Worm (Caenorhabditis elegans) whole organism, L2 larva: ENCODE results near the gene F45C12.17.

Source experiments
- R02D3.7 ChIP-seq: fragments of 150-350 bp; optimal IDR thresholded peaks from 2 replicates; lab custom pipeline; 2014; ENCODE audit warnings: missing biosample characterization, missing genetic modification characterization
- ama-1 ChIP-seq: fragments of 150-350 bp; optimal IDR thresholded peaks from 2 replicates; lab custom pipeline; 2018; ENCODE audit warnings: inconsistent platforms
- ceh-16 ChIP-seq: fragments of 150-350 bp; optimal IDR thresholded peaks from 2 replicates; lab custom pipeline; 2014; ENCODE audit warnings: missing biosample characterization, missing genetic modification characterization
- ceh-82 ChIP-seq: fragments of 150-350 bp; optimal IDR thresholded peaks from 2 replicates; lab custom pipeline; 2014; ENCODE audit warnings: missing biosample characterization, missing genetic modification characterization
- egl-27 ChIP-seq: sonication (generic microtip); optimal IDR thresholded peaks from 3 replicates; lab custom pipeline; 2017; ENCODE audit warnings: missing biosample characterization, missing genetic modification reagents, missing genetic modification characterization
- fos-1 ChIP-seq: fragments of 150-350 bp; optimal IDR thresholded peaks from 2 replicates; lab custom pipeline; 2014; ENCODE audit warnings: missing biosample characterization, missing genetic modification characterization
- lin-11 ChIP-seq: fragments of 150-350 bp; sonication (generic microtip); optimal IDR thresholded peaks from 2 replicates; lab custom pipeline; 2014; ENCODE audit warnings: missing biosample characterization, missing genetic modification characterization, inconsistent platforms, mixed read lengths
- lsy-2 ChIP-seq, 2 experiments: fragments of 150-350 bp in 1 of 2; sonication (generic microtip) in 1 of 2; optimal IDR thresholded peaks; 2 replicates each; lab custom pipeline; 2014 to 2017; ENCODE audit warnings: missing biosample characterization in 2 of 2, missing genetic modification characterization in 2 of 2
- nhr-12 ChIP-seq: fragments of 150-350 bp; optimal IDR thresholded peaks from 2 replicates; lab custom pipeline; 2014; ENCODE audit warnings: missing biosample characterization, missing genetic modification characterization
- nhr-237 ChIP-seq: fragments of 150-350 bp; optimal IDR thresholded peaks from 2 replicates; lab custom pipeline; 2014; ENCODE audit warnings: missing biosample characterization, missing genetic modification characterization
- unc-62 ChIP-seq: fragments of 150-350 bp; optimal IDR thresholded peaks from 2 replicates; lab custom pipeline; 2014; ENCODE audit warnings: missing biosample characterization, missing genetic modification reagents, missing genetic modification characterization
- ztf-4 ChIP-seq: fragments of 150-350 bp; optimal IDR thresholded peaks from 2 replicates; lab custom pipeline; 2014; ENCODE audit warnings: missing biosample characterization, missing genetic modification characterization

ce11 chrII:1703363-1703762 lies 22.5 kb upstream of the F45C12.17 start, which contains the start of gene fbxb-47:
- no peak for TF ChIP-seq nhr-12
- TF ChIP-seq ztf-4 (tag; lab: Kevin White, UChicago): no peak
- no peak for TF ChIP-seq ceh-16
- TF ChIP-seq nhr-237 (tag; lab: Kevin White, UChicago): no peak
- TF ChIP-seq egl-27 (tag; lab: Kevin White, UChicago): no peak
- TF ChIP-seq unc-62: no peak
- no peak for TF ChIP-seq lin-11
- no peak for TF ChIP-seq lsy-2 (tag; optimal IDR thresholded peaks at IDR 0.05; lab: Kevin White, UChicago)
- no peak for TF ChIP-seq ceh-82 (tag; lab: Kevin White, UChicago)
- TF ChIP-seq fos-1: no peak
- no peak for TF ChIP-seq ama-1
- no peak for TF ChIP-seq R02D3.7 (tag; lab: Kevin White, UChicago)
